Fruit fly (Drosophila melanogaster): ENCODE data around the gene Dad.

Dad gene

dm6 chr3R:17048867-17049266 is 4.9 kb upstream of the Dad start (continued):
- TF ChIP-seq amos (GFP tag; IDR thresholded peaks at IDR 0.05; ENCODE audit: partially characterized antibody) = no peak
- TF ChIP-seq CG8359 (GFP tag; optimal IDR thresholded peaks at IDR 0.05; ENCODE audit: borderline replicate concordance) = no peak
- peak; percentile 49 for TF ChIP-seq CG17829 (tag; optimal IDR thresholded peaks at IDR 0.05)
- peak in 1 of 2 experiments; percentile 11 for TF ChIP-seq dpn (GFP tag; optimal IDR thresholded peaks at IDR 0.05)
- TF ChIP-seq Sox100B (GFP tag; optimal IDR thresholded peaks at IDR 0.05) = peak; percentile 7
- peak in 1 of 2 experiments; percentile 42 for TF ChIP-seq bsh (GFP tag; optimal IDR thresholded peaks at IDR 0.05)
- no peak for TF ChIP-seq ewg (GFP tag; optimal IDR thresholded peaks at IDR 0.05)
- TF ChIP-seq CG2875 (GFP tag; optimal IDR thresholded peaks at IDR 0.05) = peak; percentile 31
- peak; percentile 49 for TF ChIP-seq Med (GFP tag)
- TF ChIP-seq CG17361 (GFP tag; IDR thresholded peaks at IDR 0.05) = peak; percentile 63
- no peak for TF ChIP-seq CG3065 (GFP tag; optimal IDR thresholded peaks at IDR 0.05)
- peak; percentile 39 for TF ChIP-seq CG8388 (GFP tag; optimal IDR thresholded peaks at IDR 0.05)
- TF ChIP-seq CG12659 (GFP tag; optimal IDR thresholded peaks at IDR 0.05) = peak; percentile 24
- 0 out of 2 replicates have a peak, but pooled peaks have one; percentile 26 for TF ChIP-seq CG32772 (GFP tag; IDR thresholded peaks at IDR 0.05)
- TF ChIP-seq CG8924 (tag; optimal IDR thresholded peaks at IDR 0.05) = peak; percentile 13
- TF ChIP-seq gt (GFP tag; IDR thresholded peaks at IDR 0.05) = no peak
- TF ChIP-seq pzg (GFP tag; optimal IDR thresholded peaks at IDR 0.05) = no peak
- peak; percentile 69 for TF ChIP-seq CG31441 (GFP tag; IDR thresholded peaks at IDR 0.05)
- TF ChIP-seq CG12391 (tag; optimal IDR thresholded peaks at IDR 0.05) = peak; percentile 50
- peak; percentile 3 for TF ChIP-seq Meics (GFP tag; optimal IDR thresholded peaks at IDR 0.05)
- TF ChIP-seq Xbp1 (GFP tag; optimal IDR thresholded peaks at IDR 0.05) = peak; percentile 23
- TF ChIP-seq Deaf1 (tag; optimal IDR thresholded peaks at IDR 0.05) = peak; percentile 43
- TF ChIP-seq Hsf (GFP tag; optimal IDR thresholded peaks at IDR 0.05) = no peak
- TF ChIP-seq CG2202 (tag; optimal IDR thresholded peaks at IDR 0.05) = peak; percentile 25
- TF ChIP-seq CG11093 (GFP tag; IDR thresholded peaks at IDR 0.05) = 0 out of 3 replicates have a peak, but pooled peaks have one; percentile 47
- TF ChIP-seq Hr3 (GFP tag; optimal IDR thresholded peaks at IDR 0.05) = peak; percentile 28
- TF ChIP-seq PHDP (tag; optimal IDR thresholded peaks at IDR 0.05) = peak; percentile 31
- 0 out of 2 replicates have a peak, but pooled peaks have one; percentile 12 for TF ChIP-seq lmd (GFP tag; IDR thresholded peaks at IDR 0.05)
- 0 out of 2 replicates have a peak, but pooled peaks have one; percentile 11 for TF ChIP-seq CG5953 (GFP tag; IDR thresholded peaks at IDR 0.05)
- peak; percentile 31 for TF ChIP-seq CG13775 (GFP tag; optimal IDR thresholded peaks at IDR 0.05)
- TF ChIP-seq Drgx (GFP tag; IDR thresholded peaks at IDR 0.05) = peak; percentile 18; the same call in 1 of the 2 replicates
- TF ChIP-seq Atf6 (GFP tag; IDR thresholded peaks at IDR 0.05) = peak; percentile 41; the same call in 1 of the 2 replicates
- TF ChIP-seq Xrp1 (GFP tag; IDR thresholded peaks at IDR 0.05) = peak; percentile 47
- peak; percentile 64 for TF ChIP-seq CG2712 (tag; optimal IDR thresholded peaks at IDR 0.05)
- peak; percentile 15 for TF ChIP-seq Usf (GFP tag; optimal IDR thresholded peaks at IDR 0.05)
- peak; percentile 23 for TF ChIP-seq zf30C (GFP tag; optimal IDR thresholded peaks at IDR 0.05)
- TF ChIP-seq grau (tag; optimal IDR thresholded peaks at IDR 0.05) = peak; percentile 52
- TF ChIP-seq CG13424 (tag; optimal IDR thresholded peaks at IDR 0.05) = peak; percentile 40
- TF ChIP-seq CG2889 (GFP tag; IDR thresholded peaks at IDR 0.05) = peak; percentile 13; the same call in 1 of the 3 replicates
- no peak for TF ChIP-seq Scr (GFP tag; IDR thresholded peaks at IDR 0.05; ENCODE audit: partially characterized antibody)
- TF ChIP-seq Ets97D (GFP tag; optimal IDR thresholded peaks at IDR 0.05) = no peak
- TF ChIP-seq CG17359 (tag; optimal IDR thresholded peaks at IDR 0.05) = peak; percentile 7
- no peak for TF ChIP-seq CG9215 (GFP tag; IDR thresholded peaks at IDR 0.05)
- no peak for TF ChIP-seq CG5180 (GFP tag; optimal IDR thresholded peaks at IDR 0.05)
- TF ChIP-seq CG17385 (GFP tag; optimal IDR thresholded peaks at IDR 0.05) = peak; percentile 25
- TF ChIP-seq gem (tag; optimal IDR thresholded peaks at IDR 0.05) = peak; percentile 69
- TF ChIP-seq prd (optimal IDR thresholded peaks at IDR 0.05) = no peak
- TF ChIP-seq prd (GFP tag; IDR thresholded peaks at IDR 0.05) = peak; percentile 51; the same call in 2 of the 3 replicates
- peak; percentile 68 for TF ChIP-seq CG7556 (GFP tag; optimal IDR thresholded peaks at IDR 0.05)
- TF ChIP-seq dmrt11E (tag; optimal IDR thresholded peaks at IDR 0.05) = peak; percentile 63

All from whole organism, embryonic.